Worm (Caenorhabditis elegans) whole organism, mixed stage, embryonic: Measurements from ENCODE around the gene unc-71.

ENCODE experiments used
- M03D4.4 ChIP-seq: sonication (generic microtip); optimal IDR thresholded peaks from 2 replicates; lab custom pipeline; 2017; ENCODE audit warnings: mild to moderate bottlenecking, missing genetic modification characterization, missing compliant biosample characterization
- bed-3 ChIP-seq: fragments of 200-800 bp; sonication (Bioruptor generic); optimal IDR thresholded peaks from 3 replicates; lab custom pipeline; 2018; ENCODE audit warnings: mild to moderate bottlenecking, missing genetic modification characterization, moderate library complexity, missing compliant biosample characterization
- blmp-1 ChIP-seq: fragments of 150-350 bp; optimal IDR thresholded peaks from 2 replicates; lab custom pipeline; 2014; ENCODE audit warnings: missing biosample characterization, missing genetic modification characterization
- ceh-39 ChIP-seq: fragments of 150-350 bp; optimal IDR thresholded peaks from 2 replicates; lab custom pipeline; 2014; ENCODE audit warnings: missing biosample characterization, missing genetic modification characterization
- ceh-43 ChIP-seq: fragments of 200-800 bp; sonication (Bioruptor generic); optimal IDR thresholded peaks from 2 replicates; lab custom pipeline; 2018; ENCODE audit warnings: mild to moderate bottlenecking, missing genetic modification characterization, moderate library complexity, missing compliant biosample characterization
- ceh-83 ChIP-seq: fragments of 200-800 bp; sonication (Bioruptor generic); optimal IDR thresholded peaks from 2 replicates; lab custom pipeline; 2018; ENCODE audit warnings: mild to moderate bottlenecking, missing genetic modification characterization, missing compliant biosample characterization
- ces-1 ChIP-seq: fragments of 150-350 bp; optimal IDR thresholded peaks from 2 replicates; lab custom pipeline; 2014; ENCODE audit warnings: missing biosample characterization, missing genetic modification reagents, missing genetic modification characterization
- cnd-1 ChIP-seq: fragments of 200-800 bp; sonication (Bioruptor generic); optimal IDR thresholded peaks from 2 replicates; lab custom pipeline; 2018; ENCODE audit warnings: mild to moderate bottlenecking, missing genetic modification characterization, missing compliant biosample characterization
- drap-1 ChIP-seq: fragments of 200-800 bp; sonication (Bioruptor generic); optimal IDR thresholded peaks from 3 replicates; lab custom pipeline; 2018; ENCODE audit warnings: mild to moderate bottlenecking, missing genetic modification characterization, missing compliant biosample characterization
- elt-1 ChIP-seq: sonication (generic microtip); optimal IDR thresholded peaks from 2 replicates; lab custom pipeline; 2017; ENCODE audit warnings: missing genetic modification characterization, mild to moderate bottlenecking, missing compliant biosample characterization, antibody characterized with exemption, moderate library complexity, borderline replicate concordance; ENCODE audit not compliant: insufficient read depth
- elt-3 ChIP-seq: fragments of 150-350 bp; optimal IDR thresholded peaks from 2 replicates; lab custom pipeline; 2014; ENCODE audit warnings: missing biosample characterization, missing genetic modification characterization
- flh-1 ChIP-seq: fragments of 200-800 bp; sonication (Bioruptor generic); optimal IDR thresholded peaks from 2 replicates; lab custom pipeline; 2018; ENCODE audit warnings: mild to moderate bottlenecking, missing genetic modification characterization, moderate library complexity, missing compliant biosample characterization
- ham-2 ChIP-seq: fragments of 200-800 bp; sonication (Bioruptor generic); optimal IDR thresholded peaks from 2 replicates; lab custom pipeline; 2018; ENCODE audit warnings: mild to moderate bottlenecking, missing genetic modification characterization, missing compliant biosample characterization
- hlh-1 ChIP-seq: fragments of 150-350 bp; optimal IDR thresholded peaks from 2 replicates; lab custom pipeline; 2014; ENCODE audit warnings: missing biosample characterization, missing genetic modification reagents, missing genetic modification characterization
- lin-13 ChIP-seq: fragments of 150-350 bp; optimal IDR thresholded peaks from 2 replicates; lab custom pipeline; 2014; ENCODE audit warnings: missing biosample characterization, missing genetic modification characterization
- lin-32 ChIP-seq: fragments of 200-800 bp; sonication (Bioruptor generic); optimal IDR thresholded peaks from 2 replicates; lab custom pipeline; 2018; ENCODE audit warnings: mild to moderate bottlenecking, missing genetic modification characterization, missing compliant biosample characterization
- lsy-2 ChIP-seq: fragments of 150-350 bp; optimal IDR thresholded peaks from 2 replicates; lab custom pipeline; 2014; ENCODE audit warnings: missing biosample characterization, missing genetic modification characterization
- mab-5 ChIP-seq: fragments of 150-350 bp; optimal IDR thresholded peaks from 2 replicates; lab custom pipeline; 2014; ENCODE audit warnings: missing biosample characterization, missing genetic modification characterization
- mep-1 ChIP-seq: fragments of 150-350 bp; optimal IDR thresholded peaks from 2 replicates; lab custom pipeline; 2017; ENCODE audit warnings: missing biosample characterization, missing genetic modification reagents, missing genetic modification characterization, inconsistent platforms
- mls-2 ChIP-seq: sonication (generic microtip); optimal IDR thresholded peaks from 2 replicates; lab custom pipeline; 2016; ENCODE audit warnings: mild to moderate bottlenecking, missing genetic modification characterization, moderate library complexity, missing compliant biosample characterization
- nhr-12 ChIP-seq: fragments of 150-350 bp; optimal IDR thresholded peaks from 2 replicates; lab custom pipeline; 2014; ENCODE audit warnings: missing biosample characterization, missing genetic modification characterization
- nhr-2 ChIP-seq: fragments of 150-350 bp; optimal IDR thresholded peaks from 2 replicates; lab custom pipeline; 2014; ENCODE audit warnings: missing biosample characterization, missing genetic modification characterization
- nhr-237 ChIP-seq: fragments of 150-350 bp; optimal IDR thresholded peaks from 2 replicates; lab custom pipeline; 2014; ENCODE audit warnings: missing biosample characterization, missing genetic modification characterization
- nhr-28 ChIP-seq: fragments of 150-350 bp; optimal IDR thresholded peaks from 2 replicates; lab custom pipeline; 2014; ENCODE audit warnings: missing biosample characterization, missing genetic modification characterization
- nhr-76 ChIP-seq: sonication (generic microtip); optimal IDR thresholded peaks from 2 replicates; lab custom pipeline; 2017; ENCODE audit warnings: missing biosample characterization, missing genetic modification characterization
- pha-4 ChIP-seq: fragments of 150-350 bp; optimal IDR thresholded peaks from 2 replicates; lab custom pipeline; 2018; ENCODE audit warnings: missing biosample characterization, missing genetic modification reagents, missing genetic modification characterization
- sem-2 ChIP-seq: fragments of 200-800 bp; sonication (Bioruptor generic); optimal IDR thresholded peaks from 2 replicates; lab custom pipeline; 2018; ENCODE audit warnings: mild to moderate bottlenecking, missing genetic modification characterization, missing compliant biosample characterization
- snpc-4 ChIP-seq: fragments of 150-350 bp; optimal IDR thresholded peaks from 2 replicates; lab custom pipeline; 2014; ENCODE audit warnings: missing biosample characterization, missing genetic modification characterization
- sptf-1 ChIP-seq: sonication (generic microtip); optimal IDR thresholded peaks from 2 replicates; lab custom pipeline; 2017; ENCODE audit warnings: mild to moderate bottlenecking, missing genetic modification characterization, moderate library complexity, missing compliant biosample characterization
- tbx-8 ChIP-seq: fragments of 200-800 bp; sonication (Bioruptor generic); optimal IDR thresholded peaks from 2 replicates; lab custom pipeline; 2018; ENCODE audit warnings: mild to moderate bottlenecking, missing genetic modification characterization, moderate library complexity, missing compliant biosample characterization
- unc-120 ChIP-seq: sonication (generic microtip); optimal IDR thresholded peaks from 2 replicates; lab custom pipeline; 2017; ENCODE audit warnings: missing genetic modification characterization, missing compliant biosample characterization; ENCODE audit not compliant: poor library complexity, severe bottlenecking
- unc-39 ChIP-seq: fragments of 150-350 bp; optimal IDR thresholded peaks from 2 replicates; lab custom pipeline; 2014; ENCODE audit warnings: missing biosample characterization, missing genetic modification characterization
- unc-62 ChIP-seq: fragments of 150-350 bp; optimal IDR thresholded peaks from 2 replicates; lab custom pipeline; 2014; ENCODE audit warnings: missing biosample characterization, missing genetic modification reagents, missing genetic modification characterization
- zip-8 ChIP-seq: fragments of 150-350 bp; optimal IDR thresholded peaks from 2 replicates; lab custom pipeline; 2014; ENCODE audit warnings: missing biosample characterization, missing genetic modification characterization
- ztf-11 ChIP-seq: fragments of 150-350 bp; optimal IDR thresholded peaks from 2 replicates; lab custom pipeline; 2014; ENCODE audit warnings: missing biosample characterization, missing genetic modification characterization

unc-71 gene

DNA sequence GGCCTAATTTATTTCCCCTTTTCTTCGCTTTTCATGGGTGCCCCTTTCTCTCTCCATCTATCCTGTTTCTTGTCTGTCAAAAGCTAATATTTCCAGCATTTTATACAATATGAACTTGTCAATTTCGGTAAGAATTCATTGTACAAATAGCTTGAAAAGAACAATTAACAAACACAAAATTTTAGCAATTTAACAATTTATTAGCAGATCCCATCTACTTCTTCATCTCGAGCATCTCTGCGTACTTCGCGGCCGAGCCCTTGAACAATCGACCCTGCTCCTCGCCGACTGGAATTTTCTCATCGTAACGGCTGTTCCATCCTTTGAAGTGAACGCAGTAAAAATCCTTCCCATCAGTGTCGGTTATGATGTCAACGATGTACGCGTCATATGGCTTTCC lies 15.9 kb downstream of the unc-71 start:
- no peak for TF ChIP-seq blmp-1
- no peak for TF ChIP-seq bed-3
- TF ChIP-seq unc-39, result no peak
- TF ChIP-seq snpc-4 (tag; lab: Kevin White, UChicago), result no peak
- TF ChIP-seq nhr-2 (tag; lab: Kevin White, UChicago), result no peak
- no peak for TF ChIP-seq nhr-28 (tag; lab: Kevin White, UChicago)
- TF ChIP-seq ham-2 (GFP tag; lab: Kevin White, UChicago), result no peak
- TF ChIP-seq flh-1 (GFP tag; lab: Kevin White, UChicago), result no peak
- TF ChIP-seq M03D4.4 (tag; lab: Kevin White, UChicago), result no peak
- no peak for TF ChIP-seq ztf-11 (tag; lab: Kevin White, UChicago)

DNA sequence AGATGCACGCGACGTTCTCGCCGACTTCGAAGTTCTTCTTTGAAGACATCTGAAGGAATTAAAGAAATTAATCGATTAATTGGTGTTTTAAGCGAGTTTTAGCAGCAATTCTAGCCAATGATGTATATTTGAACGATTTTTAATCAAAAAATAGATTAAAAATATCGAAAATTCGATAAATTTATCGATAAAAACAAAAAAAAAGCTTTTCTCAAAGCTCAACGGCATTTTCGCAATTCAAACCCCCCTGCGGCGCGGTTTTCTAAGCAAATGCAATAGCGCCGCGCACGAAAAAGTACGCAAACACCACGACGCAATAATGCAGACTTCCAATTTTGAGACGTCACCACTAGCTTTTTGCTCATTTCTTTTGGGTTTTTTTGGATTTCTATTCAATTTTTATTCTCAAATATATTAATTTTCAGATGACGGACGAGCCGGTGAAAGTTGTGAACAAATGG lies 16.9 kb downstream of the unc-71 start, which contains the start of the genes mrg-1 and spcs-2:
TSS of gene mrg-1 (minus strand) at position 51 of the 461 bp plus-strand sequence.
TSS of gene spcs-2 (plus strand) at position 426 of the 461 bp plus-strand sequence.
- TF ChIP-seq ceh-83 (peak; percentile 66), mls-2 (tag; lab: Kevin White, UChicago) (peak; percentile 84), blmp-1 (peak; percentile 51), ces-1 (GFP tag; lab: Kevin White, UChicago) (peak; percentile 84), mep-1 (tag; lab: Kevin White, UChicago) (peak; percentile 96), tbx-8 (GFP tag; lab: Kevin White, UChicago) (peak; percentile 36), M03D4.4 (tag; lab: Kevin White, UChicago) (peak; percentile 85), ham-2 (GFP tag; lab: Kevin White, UChicago) (peak; percentile 79), sptf-1 (peak; percentile 85), nhr-12 (tag; lab: Kevin White, UChicago) (peak; percentile 36), pha-4 (tag; lab: Kevin White, UChicago) (peak; percentile 79), nhr-2 (tag; lab: Kevin White, UChicago) (no peak), nhr-237 (tag; lab: Kevin White, UChicago) (peak; percentile 91), ceh-39 (tag; lab: Kevin White, UChicago) (peak; percentile 85), hlh-1 (peak; percentile 63), elt-3 (tag; lab: Kevin White, UChicago) (no peak), sem-2 (GFP tag; lab: Kevin White, UChicago) (no peak), drap-1 (GFP tag; lab: Kevin White, UChicago) (peak; percentile 54), lsy-2 (tag; lab: Kevin White, UChicago) (peak; percentile 87), lin-13 (tag; lab: Kevin White, UChicago) (peak; percentile 88), elt-1 (tag; lab: Kevin White, UChicago) (no peak), nhr-76 (tag; lab: Kevin White, UChicago) (no peak), lin-32 (GFP tag; lab: Kevin White, UChicago) (no peak), flh-1 (GFP tag; lab: Kevin White, UChicago) (no peak), ztf-11 (tag; lab: Kevin White, UChicago) (peak; percentile 24), zip-8 (tag; lab: Kevin White, UChicago) (no peak), cnd-1 (peak; percentile 42), bed-3 (peak; percentile 45), ceh-43 (GFP tag; lab: Kevin White, UChicago) (peak; percentile 76), unc-120 (peak; percentile 95), unc-39 (no peak), nhr-28 (tag; lab: Kevin White, UChicago) (peak; percentile 36), snpc-4 (tag; lab: Kevin White, UChicago) (no peak), mab-5 (tag; lab: Kevin White, UChicago) (no peak), unc-62 (no peak)

ce11 chrIII:12870060-12870696 lies 21.4 kb downstream of the unc-71 start, which contains the start of gene Y37D8A.6:
Gene Y37D8A.6, minus strand, starts transcription at chrIII:12870297.
- TF ChIP-seq ces-1 (GFP tag; lab: Kevin White, UChicago) (peak; percentile 17), unc-120 (peak; percentile 3), sem-2 (GFP tag; lab: Kevin White, UChicago) (no peak)
